Worm (Caenorhabditis elegans): ENCODE measurements around the gene gpd-3.
A peak's percentile ranks its signal among the peaks of the same experiment; 100 is the strongest.

Gene gpd-3

DNA sequence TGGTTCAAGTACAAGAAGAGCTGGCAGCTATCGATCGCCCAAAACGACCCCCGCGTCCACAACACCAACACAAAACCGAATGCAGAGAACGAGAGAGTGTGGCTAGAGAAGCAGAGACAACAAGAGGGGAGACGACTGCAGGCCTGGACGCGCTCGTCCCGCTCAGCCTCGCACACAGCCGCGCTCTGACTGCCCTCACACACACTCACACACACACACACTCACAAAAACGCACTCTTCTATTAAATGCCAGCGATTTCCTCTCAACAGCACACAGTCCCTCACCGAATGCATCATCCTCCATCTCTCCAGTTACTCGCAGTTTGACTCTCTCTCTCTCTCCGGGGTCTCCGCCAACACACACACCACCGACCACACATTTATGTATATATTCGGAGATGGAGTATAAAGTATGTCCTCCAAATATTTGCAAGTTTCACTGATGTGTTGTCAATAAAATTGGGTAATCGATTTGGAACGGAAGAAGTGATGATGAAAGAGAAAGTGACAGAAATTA lies 14.5 kb upstream of the gpd-3 start:
- TF ChIP-seq dpl-1 (GFP tag; optimal IDR thresholded peaks at IDR 0.05) (peak; percentile 52 to 63 (median 55)), isw-1 (GFP tag; IDR thresholded peaks at IDR 0.05) (peak; percentile 77), nhr-85 (tag) (peak; percentile 95), ets-5 (GFP tag; IDR thresholded peaks at IDR 0.05) (no peak), fos-1 (tag; optimal IDR thresholded peaks at IDR 0.05) (peak; percentile 88), vab-15 (tag; optimal IDR thresholded peaks at IDR 0.05) (peak; percentile 49), lir-3 (tag; optimal IDR thresholded peaks at IDR 0.05; ENCODE audit: poor library complexity) (peak; percentile 89), lin-15B (tag; optimal IDR thresholded peaks at IDR 0.05) (peak; percentile 17), hpl-2 (GFP tag; optimal IDR thresholded peaks at IDR 0.05) (peak; percentile 75), lin-13 (GFP tag; optimal IDR thresholded peaks at IDR 0.05) (peak; percentile 88), lin-14 (GFP tag; optimal IDR thresholded peaks at IDR 0.05) (peak; percentile 99), ceh-82 (tag; optimal IDR thresholded peaks at IDR 0.05) (peak; percentile 86 to 92 (median 87)), mdl-1 (tag; optimal IDR thresholded peaks at IDR 0.05) (peak in 1 of 2 experiments; percentile 91), aha-1 (tag; optimal IDR thresholded peaks at IDR 0.05) (no peak), fkh-4 (tag; optimal IDR thresholded peaks at IDR 0.05; ENCODE audit: borderline replicate concordance) (peak; percentile 14), zip-4 (GFP tag; optimal IDR thresholded peaks at IDR 0.05) (peak; percentile 69), irx-1 (tag; optimal IDR thresholded peaks at IDR 0.05) (peak; percentile 69), snpc-4 (tag; optimal IDR thresholded peaks at IDR 0.05) (peak; percentile 18), zag-1 (tag; optimal IDR thresholded peaks at IDR 0.05) (peak; percentile 87), elt-3 (tag; optimal IDR thresholded peaks at IDR 0.05) (peak in 5 of 6 experiments; percentile 22 to 86 (median 58)), dsc-1 (tag; optimal IDR thresholded peaks at IDR 0.05) (peak; percentile 86), nhr-76 (tag; optimal IDR thresholded peaks at IDR 0.05) (no peak), unc-98 (GFP tag; IDR thresholded peaks at IDR 0.05) (no peak), unc-130 (tag; optimal IDR thresholded peaks at IDR 0.05) (peak; percentile 82), nhr-11 (tag; optimal IDR thresholded peaks at IDR 0.05) (peak; percentile 12), C34B4.2 (tag; optimal IDR thresholded peaks at IDR 0.05) (no peak), sup-37 (GFP tag; optimal IDR thresholded peaks at IDR 0.05) (no peak), tlp-1 (tag; optimal IDR thresholded peaks at IDR 0.05) (no peak), snu-23 (GFP tag; optimal IDR thresholded peaks at IDR 0.05) (peak; percentile 98), skn-1 (tag; optimal IDR thresholded peaks at IDR 0.05) (peak; percentile 79), lin-39 (tag; optimal IDR thresholded peaks at IDR 0.05) (no peak), pax-3 (tag; optimal IDR thresholded peaks at IDR 0.05) (peak; percentile 75), jun-1 (tag; optimal IDR thresholded peaks at IDR 0.05) (peak; percentile 96), elt-2 (tag; optimal IDR thresholded peaks at IDR 0.05) (peak; percentile 60), lin-35 (GFP tag; optimal IDR thresholded peaks at IDR 0.05) (peak; percentile 79 to 86), C04F5.9 (tag; optimal IDR thresholded peaks at IDR 0.05) (peak; percentile 4), nhr-71 (tag; optimal IDR thresholded peaks at IDR 0.05) (peak; percentile 97), xbp-1 (tag; optimal IDR thresholded peaks at IDR 0.05) (peak; percentile 84), C16A3.4 (tag; optimal IDR thresholded peaks at IDR 0.05) (peak; percentile 95), ztf-4 (tag; optimal IDR thresholded peaks at IDR 0.05) (peak; percentile 80), efl-3 (GFP tag; optimal IDR thresholded peaks at IDR 0.05) (no peak), pqm-1 (tag; optimal IDR thresholded peaks at IDR 0.05) (peak; percentile 73), sox-4 (tag; optimal IDR thresholded peaks at IDR 0.05) (peak; percentile 27), mef-2 (tag; optimal IDR thresholded peaks at IDR 0.05) (peak; percentile 83), egl-13 (tag; optimal IDR thresholded peaks at IDR 0.05) (peak; percentile 86), nhr-47 (tag; optimal IDR thresholded peaks at IDR 0.05) (peak; percentile 91), F16B12.6 (tag; optimal IDR thresholded peaks at IDR 0.05) (peak; percentile 6), nhr-19 (GFP tag; conservative IDR thresholded peaks at IDR 0.05) (peak; percentile 85), ama-1 (optimal IDR thresholded peaks at IDR 0.05) (no peak), ceh-8 (GFP tag; optimal IDR thresholded peaks at IDR 0.05) (peak; percentile 76), ztf-11 (tag; optimal IDR thresholded peaks at IDR 0.05) (peak in 1 of 2 experiments; percentile 80), unc-30 (tag; optimal IDR thresholded peaks at IDR 0.05) (no peak), mep-1 (tag; optimal IDR thresholded peaks at IDR 0.05) (peak; percentile 85)

All from whole organism, L1 larva.